Worm (Caenorhabditis elegans): ENCODE data around the gene pqn-8.

The pqn-8 gene

DNA sequence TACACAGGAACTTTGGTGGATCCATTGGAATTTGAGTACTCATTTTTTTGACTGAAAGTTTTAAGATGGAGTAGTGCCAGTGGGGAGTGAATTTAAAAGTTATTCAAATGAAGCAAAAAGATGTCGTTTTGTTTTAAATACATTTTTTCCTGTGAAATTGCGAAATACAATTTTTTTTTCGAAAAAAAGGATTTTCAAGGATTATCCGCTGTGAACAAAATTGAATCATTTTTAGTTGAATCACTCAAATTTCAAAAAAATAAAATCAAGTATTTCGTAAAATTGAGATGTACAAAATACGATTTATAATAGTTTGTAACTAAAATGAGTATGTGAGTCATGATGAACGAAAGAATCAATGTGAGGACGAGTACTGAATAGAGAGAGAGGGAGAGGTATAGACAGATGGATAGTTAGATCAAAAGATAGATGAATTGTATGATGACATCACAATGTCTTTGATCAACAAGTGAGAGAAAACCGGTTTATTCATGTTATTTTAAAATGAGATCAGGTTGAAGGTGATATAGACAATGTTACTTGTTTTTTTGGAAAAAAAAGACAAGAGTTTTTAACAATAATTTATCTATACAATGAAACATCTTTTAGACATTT, 9.1 kb upstream of the pqn-8 start, which contains the start of gene C05B5.8:
C05B5.8 (minus strand) TSS at position 51 of the 615 bp plus-strand sequence.
- TF ChIP-seq nhr-76 (tag; optimal IDR thresholded peaks at IDR 0.05): no peak
- TF ChIP-seq blmp-1 (tag; optimal IDR thresholded peaks at IDR 0.05): no peak
- no peak for TF ChIP-seq elt-1 (tag; optimal IDR thresholded peaks at IDR 0.05; ENCODE audit: borderline replicate concordance, insufficient read depth)
- TF ChIP-seq nhr-12 (tag; optimal IDR thresholded peaks at IDR 0.05): no peak
- TF ChIP-seq hlh-1 (tag; optimal IDR thresholded peaks at IDR 0.05): no peak
- TF ChIP-seq ceh-43 (GFP tag; optimal IDR thresholded peaks at IDR 0.05): no peak
- TF ChIP-seq ceh-39 (tag; optimal IDR thresholded peaks at IDR 0.05): no peak
- TF ChIP-seq mls-2 (tag; optimal IDR thresholded peaks at IDR 0.05): no peak
- no peak for TF ChIP-seq nhr-28 (tag; optimal IDR thresholded peaks at IDR 0.05)

DNA sequence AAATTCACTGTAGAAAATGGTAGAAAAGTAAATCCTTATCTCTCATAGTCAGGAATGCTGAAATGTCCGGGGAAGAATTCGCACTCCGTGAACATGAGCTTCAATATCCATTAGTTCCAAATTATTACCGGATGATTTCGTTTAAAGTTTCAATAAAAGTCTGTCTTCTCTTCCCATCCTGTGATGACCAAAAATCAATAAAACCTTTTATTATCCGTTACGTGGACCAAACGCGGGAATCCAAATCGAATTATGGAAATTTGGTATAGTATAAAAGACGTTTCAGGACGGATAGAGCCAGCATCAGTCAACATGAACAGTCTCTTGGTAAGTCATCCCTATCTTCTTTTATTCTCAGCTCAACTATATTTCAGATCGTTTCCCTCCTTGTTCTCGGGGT, 6.4 kb upstream of the pqn-8 start, which contains the start of gene C05B5.11:
C05B5.11 (plus strand) TSS at position 301 of the 400 bp plus-strand sequence.
- TF ChIP-seq pha-4 (tag; optimal IDR thresholded peaks at IDR 0.05) (no peak), nhr-28 (tag; optimal IDR thresholded peaks at IDR 0.05) (no peak), tbx-8 (GFP tag; optimal IDR thresholded peaks at IDR 0.05) (no peak), flh-1 (GFP tag; optimal IDR thresholded peaks at IDR 0.05) (no peak), ceh-39 (tag; optimal IDR thresholded peaks at IDR 0.05) (no peak), sem-2 (GFP tag; optimal IDR thresholded peaks at IDR 0.05) (no peak), nhr-12 (tag; optimal IDR thresholded peaks at IDR 0.05) (no peak), unc-39 (tag; optimal IDR thresholded peaks at IDR 0.05) (no peak), drap-1 (GFP tag; optimal IDR thresholded peaks at IDR 0.05) (no peak), mls-2 (tag; optimal IDR thresholded peaks at IDR 0.05) (no peak), unc-62 (GFP tag; optimal IDR thresholded peaks at IDR 0.05) (no peak), mab-5 (tag; optimal IDR thresholded peaks at IDR 0.05) (no peak), lin-13 (tag; optimal IDR thresholded peaks at IDR 0.05) (no peak), M03D4.4 (tag; optimal IDR thresholded peaks at IDR 0.05) (no peak), zip-8 (tag; optimal IDR thresholded peaks at IDR 0.05) (no peak), bed-3 (GFP tag; optimal IDR thresholded peaks at IDR 0.05) (no peak), mep-1 (tag; optimal IDR thresholded peaks at IDR 0.05) (no peak), hlh-1 (tag; optimal IDR thresholded peaks at IDR 0.05) (no peak), unc-120 (tag; optimal IDR thresholded peaks at IDR 0.05; ENCODE audit: poor library complexity, severe bottlenecking) (no peak)

DNA sequence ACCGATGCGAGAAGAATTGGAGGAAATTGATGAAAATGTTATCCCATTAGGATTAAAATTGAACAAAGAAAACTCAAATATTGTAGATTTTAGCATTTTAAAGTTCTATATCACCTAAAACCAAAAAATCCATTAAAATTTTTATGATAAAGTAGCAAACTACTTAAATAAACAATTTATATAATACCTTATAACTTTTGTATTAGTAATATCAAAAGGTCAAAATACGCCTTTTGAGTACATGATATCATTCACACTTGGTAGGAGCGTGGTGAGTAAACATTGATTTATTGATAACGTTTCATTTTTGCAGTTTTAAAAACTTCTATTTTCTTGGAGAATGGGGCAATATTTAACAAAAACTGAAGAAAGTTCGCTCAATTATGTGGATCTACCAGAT, 3.3 kb upstream of the pqn-8 start, which contains the start of gene C05B5.5:
C05B5.5 (plus strand) TSS at position 301 of the 400 bp plus-strand sequence.
- no peak for TF ChIP-seq nhr-76 (tag; optimal IDR thresholded peaks at IDR 0.05)
- TF ChIP-seq sptf-1 (tag; optimal IDR thresholded peaks at IDR 0.05): no peak
- TF ChIP-seq nhr-12 (tag; optimal IDR thresholded peaks at IDR 0.05): no peak
- no peak for TF ChIP-seq nhr-237 (tag; optimal IDR thresholded peaks at IDR 0.05)
- no peak for TF ChIP-seq tbx-8 (GFP tag; optimal IDR thresholded peaks at IDR 0.05)
- TF ChIP-seq mab-5 (tag; optimal IDR thresholded peaks at IDR 0.05): no peak
- TF ChIP-seq ces-1 (GFP tag; optimal IDR thresholded peaks at IDR 0.05): no peak

DNA sequence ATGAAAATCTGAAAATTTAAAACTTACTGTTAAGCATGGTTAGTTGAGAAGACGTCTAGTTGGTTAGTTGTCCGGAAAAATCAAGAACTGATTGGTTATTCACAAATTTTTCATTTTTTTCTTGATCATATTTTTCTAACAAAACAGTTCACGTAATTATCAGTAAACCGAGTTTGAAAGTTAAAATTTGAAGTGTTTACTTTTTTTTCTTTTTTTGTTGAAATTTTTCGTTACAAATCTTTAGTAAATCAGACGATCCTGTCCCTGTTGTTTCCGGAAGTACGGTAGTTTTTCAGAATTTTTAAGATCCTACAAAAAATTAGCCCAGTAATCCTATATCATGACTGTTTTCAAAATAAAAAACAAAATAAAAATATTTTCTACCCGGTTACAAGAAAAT, 2.6 kb upstream of the pqn-8 start, which contains the start of gene C05B5.2:
C05B5.2 (minus strand) TSS at position 101 of the 400 bp plus-strand sequence.
- TF ChIP-seq elt-3 (tag; optimal IDR thresholded peaks at IDR 0.05) (no peak), mep-1 (tag; optimal IDR thresholded peaks at IDR 0.05) (no peak), ztf-11 (tag; optimal IDR thresholded peaks at IDR 0.05) (no peak), elt-1 (tag; optimal IDR thresholded peaks at IDR 0.05; ENCODE audit: borderline replicate concordance, insufficient read depth) (no peak), tbx-8 (GFP tag; optimal IDR thresholded peaks at IDR 0.05) (no peak), pha-4 (tag; optimal IDR thresholded peaks at IDR 0.05) (no peak), unc-120 (tag; optimal IDR thresholded peaks at IDR 0.05; ENCODE audit: poor library complexity, severe bottlenecking) (no peak), ces-1 (GFP tag; optimal IDR thresholded peaks at IDR 0.05) (no peak), nhr-76 (tag; optimal IDR thresholded peaks at IDR 0.05) (no peak), sptf-1 (tag; optimal IDR thresholded peaks at IDR 0.05) (no peak), ceh-43 (GFP tag; optimal IDR thresholded peaks at IDR 0.05) (no peak), ceh-39 (tag; optimal IDR thresholded peaks at IDR 0.05) (no peak), zip-8 (tag; optimal IDR thresholded peaks at IDR 0.05) (no peak), hlh-1 (tag; optimal IDR thresholded peaks at IDR 0.05) (no peak), unc-62 (GFP tag; optimal IDR thresholded peaks at IDR 0.05) (no peak), lsy-2 (tag; optimal IDR thresholded peaks at IDR 0.05) (no peak), sem-2 (GFP tag; optimal IDR thresholded peaks at IDR 0.05) (no peak), snpc-4 (tag; optimal IDR thresholded peaks at IDR 0.05) (no peak), mls-2 (tag; optimal IDR thresholded peaks at IDR 0.05) (no peak)

DNA sequence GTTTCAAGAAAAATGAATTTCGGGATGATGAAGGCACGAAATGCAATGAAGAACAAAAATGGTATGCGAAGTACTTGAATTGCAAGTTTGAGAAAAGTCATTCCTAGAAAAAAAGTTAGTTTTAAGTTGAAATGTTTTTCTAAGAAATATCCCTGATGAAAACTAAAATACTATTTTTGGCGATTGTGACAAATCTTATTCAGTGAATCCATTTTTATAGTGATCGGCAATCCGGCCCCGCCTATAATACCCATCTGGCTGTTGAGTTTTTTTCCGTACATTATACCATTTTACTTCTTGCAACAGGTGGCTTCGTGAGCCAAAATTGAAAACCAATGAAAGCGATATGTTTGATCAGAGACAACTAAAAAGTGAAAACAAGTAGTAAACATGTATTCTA, 1.4 kb upstream of the pqn-8 start, which contains the start of gene C05B5.17:
C05B5.17 (minus strand) TSS at position 101 of the 400 bp plus-strand sequence.
- TF ChIP-seq bed-3 (GFP tag; optimal IDR thresholded peaks at IDR 0.05) (no peak), mep-1 (tag; optimal IDR thresholded peaks at IDR 0.05) (no peak), drap-1 (GFP tag; optimal IDR thresholded peaks at IDR 0.05) (no peak), mab-5 (tag; optimal IDR thresholded peaks at IDR 0.05) (no peak), elt-1 (tag; optimal IDR thresholded peaks at IDR 0.05; ENCODE audit: borderline replicate concordance, insufficient read depth) (no peak), lin-32 (GFP tag; optimal IDR thresholded peaks at IDR 0.05) (no peak), flh-1 (GFP tag; optimal IDR thresholded peaks at IDR 0.05) (no peak), hlh-1 (tag; optimal IDR thresholded peaks at IDR 0.05) (no peak), elt-3 (tag; optimal IDR thresholded peaks at IDR 0.05) (no peak), lin-13 (tag; optimal IDR thresholded peaks at IDR 0.05) (no peak), M03D4.4 (tag; optimal IDR thresholded peaks at IDR 0.05) (no peak), sem-2 (GFP tag; optimal IDR thresholded peaks at IDR 0.05) (no peak), nhr-237 (tag; optimal IDR thresholded peaks at IDR 0.05) (no peak), snpc-4 (tag; optimal IDR thresholded peaks at IDR 0.05) (no peak)

All from whole organism, mixed stage, embryonic.